Worm (Caenorhabditis elegans) whole organism, L2 larva: ENCODE results near the gene srt-14.

Experiments used
- F13H6.1 ChIP-seq: sonication (generic microtip); optimal IDR thresholded peaks from 2 replicates; lab custom pipeline; 2016; ENCODE audit warnings: missing genetic modification characterization, missing compliant biosample characterization
- R02D3.7 ChIP-seq: fragments of 150-350 bp; optimal IDR thresholded peaks from 2 replicates; lab custom pipeline; 2014; ENCODE audit warnings: missing biosample characterization, missing genetic modification characterization
- ama-1 ChIP-seq: fragments of 150-350 bp; optimal IDR thresholded peaks from 2 replicates; lab custom pipeline; 2018; ENCODE audit warnings: inconsistent platforms
- blmp-1 ChIP-seq: sonication (generic microtip); optimal IDR thresholded peaks from 2 replicates; lab custom pipeline; 2017; ENCODE audit warnings: missing genetic modification characterization, mild to moderate bottlenecking, missing compliant biosample characterization, antibody characterized with exemption, moderate library complexity; ENCODE audit not compliant: insufficient read depth
- elt-3 ChIP-seq: sonication (generic microtip); optimal IDR thresholded peaks from 2 replicates; lab custom pipeline; 2017; ENCODE audit warnings: missing biosample characterization, missing genetic modification characterization
- lsy-2 ChIP-seq, 2 experiments: fragments of 150-350 bp in 1 of 2; sonication (generic microtip) in 1 of 2; optimal IDR thresholded peaks; 2 replicates each; lab custom pipeline; 2014 to 2017; ENCODE audit warnings: missing biosample characterization in 2 of 2, missing genetic modification characterization in 2 of 2
- nhr-25 ChIP-seq: fragments of 150-350 bp; sonication (generic microtip); optimal IDR thresholded peaks from 3 replicates; lab custom pipeline; 2014; ENCODE audit warnings: missing biosample characterization, missing genetic modification characterization
- nhr-77 ChIP-seq: fragments of 150-350 bp; optimal IDR thresholded peaks from 2 replicates; lab custom pipeline; 2014; ENCODE audit warnings: missing biosample characterization, missing genetic modification characterization
- peb-1 ChIP-seq: fragments of 150-350 bp; optimal IDR thresholded peaks from 2 replicates; lab custom pipeline; 2014; ENCODE audit warnings: missing biosample characterization, missing genetic modification characterization
- skn-1 ChIP-seq: sonication (generic microtip); optimal IDR thresholded peaks from 2 replicates; lab custom pipeline; 2017; ENCODE audit warnings: missing biosample characterization, missing genetic modification characterization
- snpc-4 ChIP-seq: fragments of 150-350 bp; optimal IDR thresholded peaks from 2 replicates; lab custom pipeline; 2014; ENCODE audit warnings: missing biosample characterization, missing genetic modification characterization
- unc-39 ChIP-seq: fragments of 150-350 bp; optimal IDR thresholded peaks from 2 replicates; lab custom pipeline; 2014; ENCODE audit warnings: missing biosample characterization, missing genetic modification characterization

- TF ChIP-seq elt-3 (tag; lab: Kevin White, UChicago) (no peak), skn-1 (tag; lab: Kevin White, UChicago) (no peak), snpc-4 (tag; lab: Kevin White, UChicago) (no peak), blmp-1 (no peak), unc-39 (tag; lab: Kevin White, UChicago) (no peak), nhr-77 (no peak), R02D3.7 (no peak), peb-1 (tag; lab: Kevin White, UChicago) (no peak), ama-1 (lab: Kevin White, UChicago) (no peak), F13H6.1 (no peak), nhr-25 (tag; lab: Kevin White, UChicago) (no peak), lsy-2 (tag; optimal IDR thresholded peaks at IDR 0.05; lab: Kevin White, UChicago) (peak in 1 of 2 experiments; percentile 1)
Measured at ce11 chrV:4211521-4211920, 44.9 kb downstream of the srt-14 start.
